Fruit fly (Drosophila melanogaster): Measurements from ENCODE around the gene Nin.

- TF ChIP-seq Dfd (GFP tag; optimal IDR thresholded peaks at IDR 0.05) (no peak), sage (GFP tag; optimal IDR thresholded peaks at IDR 0.05) (no peak)
Measured at dm6 chr2L:5284820-5285219, 6.5 kb upstream of the Nin start.
